Fruit fly (Drosophila melanogaster): Measurements from ENCODE around the gene Acat2.

DNA sequence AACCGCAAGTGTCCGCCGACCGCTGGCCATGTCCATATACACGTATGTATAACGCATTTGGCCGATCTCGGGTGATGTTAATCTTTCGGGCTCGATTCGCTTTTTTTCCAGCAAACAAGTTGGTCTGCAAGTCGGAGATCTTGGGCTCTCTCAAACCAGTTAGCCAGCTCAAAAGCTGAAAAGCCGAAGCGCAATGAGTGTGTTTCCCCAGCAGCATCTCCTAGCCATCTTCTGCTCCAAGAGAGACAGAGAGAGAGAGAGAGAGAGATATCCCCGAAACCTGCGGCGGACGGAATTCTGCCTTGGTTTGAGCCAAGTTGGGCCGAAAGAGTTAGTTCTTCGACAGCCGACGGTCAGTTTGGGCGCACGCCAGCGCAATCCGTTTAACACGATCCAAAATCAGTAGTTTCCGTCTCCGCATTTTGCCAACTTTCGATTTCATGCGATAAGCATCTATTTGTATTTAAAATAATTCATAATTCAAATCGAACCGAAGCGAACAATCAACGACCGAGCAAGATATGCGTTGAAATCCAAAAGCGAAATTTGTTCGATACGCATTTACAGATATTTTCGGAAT, 37.2 kb upstream of the Acat2 start:
- no peak for TF ChIP-seq CG5204 (GFP tag; optimal IDR thresholded peaks at IDR 0.05)
- TF ChIP-seq Clk (GFP tag; optimal IDR thresholded peaks at IDR 0.05), result no peak
- no peak for TF ChIP-seq Hr96 (GFP tag; optimal IDR thresholded peaks at IDR 0.05)
- no peak for TF ChIP-seq CG7045 (GFP tag; optimal IDR thresholded peaks at IDR 0.05)
- no peak for TF ChIP-seq ovo (GFP tag; optimal IDR thresholded peaks at IDR 0.05)
- no peak for TF ChIP-seq cic (GFP tag; optimal IDR thresholded peaks at IDR 0.05)
- TF ChIP-seq CG1620 (GFP tag; optimal IDR thresholded peaks at IDR 0.05), result no peak
- no peak for TF ChIP-seq bab1 (GFP tag; optimal IDR thresholded peaks at IDR 0.05)
- TF ChIP-seq CG14711 (tag; optimal IDR thresholded peaks at IDR 0.05), result no peak
- no peak for TF ChIP-seq toe (GFP tag; optimal IDR thresholded peaks at IDR 0.05)
- no peak for TF ChIP-seq Mnt (GFP tag; optimal IDR thresholded peaks at IDR 0.05)
- no peak for TF ChIP-seq CG11617 (GFP tag; optimal IDR thresholded peaks at IDR 0.05)
- TF ChIP-seq CG12768 (GFP tag; optimal IDR thresholded peaks at IDR 0.05), result no peak
